Worm (Caenorhabditis elegans) whole organism, mixed stage, embryonic: ENCODE measurements around the gene snt-3.

Experiments used
- bed-3 ChIP-seq: fragments of 200-800 bp; sonication (Bioruptor generic); optimal IDR thresholded peaks from 3 replicates; lab custom pipeline; 2018; ENCODE audit warnings: mild to moderate bottlenecking, missing genetic modification characterization, moderate library complexity, missing compliant biosample characterization
- blmp-1 ChIP-seq: fragments of 150-350 bp; optimal IDR thresholded peaks from 2 replicates; lab custom pipeline; 2014; ENCODE audit warnings: missing biosample characterization, missing genetic modification characterization
- elt-1 ChIP-seq: sonication (generic microtip); optimal IDR thresholded peaks from 2 replicates; lab custom pipeline; 2017; ENCODE audit warnings: missing genetic modification characterization, mild to moderate bottlenecking, missing compliant biosample characterization, antibody characterized with exemption, moderate library complexity, borderline replicate concordance; ENCODE audit not compliant: insufficient read depth
- elt-3 ChIP-seq: fragments of 150-350 bp; optimal IDR thresholded peaks from 2 replicates; lab custom pipeline; 2014; ENCODE audit warnings: missing biosample characterization, missing genetic modification characterization
- lin-13 ChIP-seq: fragments of 150-350 bp; optimal IDR thresholded peaks from 2 replicates; lab custom pipeline; 2014; ENCODE audit warnings: missing biosample characterization, missing genetic modification characterization
- mls-2 ChIP-seq: sonication (generic microtip); optimal IDR thresholded peaks from 2 replicates; lab custom pipeline; 2016; ENCODE audit warnings: mild to moderate bottlenecking, missing genetic modification characterization, moderate library complexity, missing compliant biosample characterization
- nhr-237 ChIP-seq: fragments of 150-350 bp; optimal IDR thresholded peaks from 2 replicates; lab custom pipeline; 2014; ENCODE audit warnings: missing biosample characterization, missing genetic modification characterization
- pha-4 ChIP-seq: fragments of 150-350 bp; optimal IDR thresholded peaks from 2 replicates; lab custom pipeline; 2018; ENCODE audit warnings: missing biosample characterization, missing genetic modification reagents, missing genetic modification characterization
- snpc-4 ChIP-seq: fragments of 150-350 bp; optimal IDR thresholded peaks from 2 replicates; lab custom pipeline; 2014; ENCODE audit warnings: missing biosample characterization, missing genetic modification characterization
- zip-8 ChIP-seq: fragments of 150-350 bp; optimal IDR thresholded peaks from 2 replicates; lab custom pipeline; 2014; ENCODE audit warnings: missing biosample characterization, missing genetic modification characterization

DNA sequence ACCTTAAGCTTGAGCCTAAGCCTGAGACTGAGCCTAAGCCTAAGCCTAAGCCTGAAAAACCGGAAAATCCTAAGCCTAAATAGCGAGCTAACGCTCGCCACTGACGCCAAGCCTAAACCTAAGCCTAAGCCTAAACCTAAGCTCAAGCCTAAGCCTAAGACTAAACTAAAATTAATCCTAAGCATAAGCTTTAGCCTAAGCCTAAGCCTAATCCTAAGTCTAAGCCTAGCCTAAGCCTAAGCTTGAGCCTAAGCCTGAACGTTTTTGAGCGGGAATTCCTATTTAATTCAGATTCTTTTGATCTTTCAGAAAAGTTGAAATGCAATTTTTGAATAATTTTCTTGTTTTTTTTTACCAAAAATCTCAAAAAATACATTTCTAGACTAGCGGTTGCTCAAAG, 45.3 kb upstream of the snt-3 start:
- TF ChIP-seq pha-4 = no peak
- no peak for TF ChIP-seq elt-3 (tag; lab: Kevin White, UChicago)
- no peak for TF ChIP-seq snpc-4
- no peak for TF ChIP-seq zip-8
- no peak for TF ChIP-seq lin-13 (tag; lab: Kevin White, UChicago)
- no peak for TF ChIP-seq elt-1
- TF ChIP-seq nhr-237 = no peak
- TF ChIP-seq blmp-1 = no peak
- no peak for TF ChIP-seq mls-2
- TF ChIP-seq bed-3 = no peak
